Worm (Caenorhabditis elegans) whole organism, L2 larva: ENCODE data around the gene tag-276.

Experiments used
- R02D3.7 ChIP-seq: fragments of 150-350 bp; optimal IDR thresholded peaks from 2 replicates; lab custom pipeline; 2014; ENCODE audit warnings: missing biosample characterization, missing genetic modification characterization
- ama-1 ChIP-seq: fragments of 150-350 bp; optimal IDR thresholded peaks from 2 replicates; lab custom pipeline; 2018; ENCODE audit warnings: inconsistent platforms
- egl-27 ChIP-seq: sonication (generic microtip); optimal IDR thresholded peaks from 3 replicates; lab custom pipeline; 2017; ENCODE audit warnings: missing biosample characterization, missing genetic modification reagents, missing genetic modification characterization
- elt-1 ChIP-seq: fragments of 150-350 bp; optimal IDR thresholded peaks from 2 replicates; lab custom pipeline; 2014; ENCODE audit warnings: missing biosample characterization, missing genetic modification characterization
- elt-3 ChIP-seq: sonication (generic microtip); optimal IDR thresholded peaks from 2 replicates; lab custom pipeline; 2017; ENCODE audit warnings: missing biosample characterization, missing genetic modification characterization
- lin-39 ChIP-seq: fragments of 150-350 bp; optimal IDR thresholded peaks from 2 replicates; lab custom pipeline; 2014; ENCODE audit warnings: missing biosample characterization, missing genetic modification reagents, missing genetic modification characterization
- mdl-1 ChIP-seq, 2 experiments: fragments of 150-350 bp in 1 of 2; sonication (generic microtip) in 1 of 2; optimal IDR thresholded peaks; 2 replicates each; lab custom pipeline; 2017; ENCODE audit warnings: missing biosample characterization in 2 of 2, missing genetic modification characterization in 2 of 2
- nhr-12 ChIP-seq: fragments of 150-350 bp; optimal IDR thresholded peaks from 2 replicates; lab custom pipeline; 2014; ENCODE audit warnings: missing biosample characterization, missing genetic modification characterization
- unc-62 ChIP-seq: fragments of 150-350 bp; optimal IDR thresholded peaks from 2 replicates; lab custom pipeline; 2014; ENCODE audit warnings: missing biosample characterization, missing genetic modification reagents, missing genetic modification characterization
- zag-1 ChIP-seq: fragments of 150-350 bp; optimal IDR thresholded peaks from 2 replicates; lab custom pipeline; 2014; ENCODE audit warnings: missing biosample characterization, missing genetic modification characterization
- ztf-1 ChIP-seq: fragments of 200-800 bp; sonication (Bioruptor generic); conservative IDR thresholded peaks from 2 replicates; pipeline ENCODE4 v1.3.6; 2022; ENCODE audit warnings: missing genetic modification characterization, missing compliant biosample characterization

DNA sequence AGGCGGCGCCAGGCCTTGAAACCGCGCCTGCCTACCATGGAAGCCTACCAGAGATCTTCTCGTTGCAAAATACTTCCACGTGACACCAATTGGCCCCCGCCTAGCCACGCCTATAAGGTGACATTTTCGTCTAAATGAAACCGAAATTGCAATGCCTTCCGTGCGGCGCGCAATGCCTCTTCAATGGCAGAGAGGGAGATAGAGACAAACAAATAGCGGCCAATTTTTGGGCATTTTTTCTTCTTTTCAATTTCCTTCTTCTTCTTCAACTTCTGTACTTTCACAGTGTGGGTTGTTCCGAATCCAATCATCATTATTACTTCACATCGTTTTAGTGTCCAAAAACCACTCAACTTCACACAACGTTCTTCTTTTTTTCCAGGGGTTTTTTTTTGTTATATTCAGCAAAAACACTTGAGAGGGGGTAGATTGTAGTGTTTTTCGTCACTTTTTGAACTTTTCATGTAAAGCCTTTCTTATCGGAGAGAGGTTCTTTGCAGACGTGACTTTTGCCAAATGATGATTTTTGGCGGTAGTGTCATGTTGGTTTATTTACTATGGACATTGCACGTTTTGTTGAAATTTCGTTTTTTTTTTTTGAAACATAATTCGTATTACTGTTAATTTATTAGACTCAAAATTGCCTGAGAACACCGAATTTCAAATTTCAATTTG lies 12.3 kb upstream of the tag-276 start:
- TF ChIP-seq mdl-1 (tag; optimal IDR thresholded peaks at IDR 0.05; lab: Kevin White, UChicago): no peak
- TF ChIP-seq elt-3: no peak
- no peak for TF ChIP-seq ama-1 (lab: Kevin White, UChicago)
- TF ChIP-seq unc-62: no peak
- no peak for TF ChIP-seq egl-27 (tag; lab: Kevin White, UChicago)
- no peak for TF ChIP-seq elt-1 (tag; lab: Kevin White, UChicago)
- TF ChIP-seq R02D3.7 (tag; lab: Kevin White, UChicago): no peak
- TF ChIP-seq lin-39 (tag; lab: Kevin White, UChicago): no peak
- no peak for TF ChIP-seq nhr-12 (tag; lab: Kevin White, UChicago)
- no peak for TF ChIP-seq zag-1
- no peak for TF ChIP-seq ztf-1 (GFP tag; lab: Robert Waterston, UW)
